Fruit fly (Drosophila melanogaster): ENCODE measurements around the gene CG15812.

The CG15812 gene

DNA sequence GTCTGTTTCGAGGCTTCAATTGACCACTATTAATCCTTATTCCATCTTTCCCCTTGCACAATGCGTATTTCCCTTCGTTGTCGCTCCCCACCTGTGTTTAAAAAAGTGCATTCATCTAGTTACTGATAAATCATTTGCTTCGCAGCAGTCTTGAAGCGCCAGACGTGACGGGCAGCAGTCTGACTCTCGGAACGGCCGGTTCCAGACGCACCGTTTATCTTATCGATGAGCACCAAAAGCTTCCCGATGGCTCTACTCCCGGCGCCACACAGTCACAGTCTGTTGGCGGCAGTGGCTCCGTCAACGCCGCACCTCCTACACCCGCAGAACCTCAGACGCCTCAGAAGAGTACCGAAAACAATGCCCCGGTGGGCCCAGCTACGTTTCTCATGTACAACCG, 24.3 kb downstream of the CG15812 start, which contains the start of gene CG42494:
Gene CG42494, plus strand, starts transcription at position 301 of the 400 bp plus-strand sequence.
- TF ChIP-seq CG15710 (tag; optimal IDR thresholded peaks at IDR 0.05) (no peak), CG32121 (GFP tag; IDR thresholded peaks at IDR 0.05) (no peak), Pif1A (GFP tag; optimal IDR thresholded peaks at IDR 0.05) (no peak), CG17806 (tag; optimal IDR thresholded peaks at IDR 0.05) (no peak), EcR (GFP tag; optimal IDR thresholded peaks at IDR 0.05) (no peak), CG10348 (GFP tag; IDR thresholded peaks at IDR 0.05) (no peak), gl (tag; optimal IDR thresholded peaks at IDR 0.05) (no peak), Snoo (tag; optimal IDR thresholded peaks at IDR 0.05) (no peak), CG12605 (GFP tag; IDR thresholded peaks at IDR 0.05) (no peak), CG9948 (tag; optimal IDR thresholded peaks at IDR 0.05) (no peak)

DNA sequence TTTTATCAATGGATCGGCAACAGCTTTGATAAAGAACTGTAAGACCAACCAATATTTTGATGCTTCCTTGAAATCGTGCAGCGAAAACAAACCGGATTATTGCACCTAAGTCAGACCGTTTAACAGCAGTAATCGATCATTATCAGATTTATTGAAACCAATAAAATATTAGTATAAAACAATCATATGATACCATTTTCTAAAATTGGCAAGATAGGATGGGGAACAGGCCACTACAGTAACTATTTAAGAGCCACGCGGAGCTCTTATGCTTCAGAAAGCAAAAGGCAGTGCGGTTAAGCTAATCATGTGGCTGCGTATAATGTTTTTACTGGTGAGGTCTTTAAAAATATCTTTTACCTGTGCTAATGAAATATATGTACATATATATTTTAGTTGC, 26.6 kb downstream of the CG15812 start, which contains the start of gene CG32284:
Gene CG32284, plus strand, starts transcription at position 301 of the 400 bp plus-strand sequence.
- TF ChIP-seq Pif1A (GFP tag; optimal IDR thresholded peaks at IDR 0.05) = no peak
- no peak for TF ChIP-seq Snoo (tag; optimal IDR thresholded peaks at IDR 0.05)
- TF ChIP-seq Ets98B (GFP tag; IDR thresholded peaks at IDR 0.05) = no peak
- TF ChIP-seq CG9948 (tag; optimal IDR thresholded peaks at IDR 0.05) = no peak
- no peak for TF ChIP-seq CG34367 (tag; optimal IDR thresholded peaks at IDR 0.05)
- TF ChIP-seq CG15710 (tag; optimal IDR thresholded peaks at IDR 0.05) = no peak
- no peak for TF ChIP-seq CG17806 (tag; optimal IDR thresholded peaks at IDR 0.05)
- TF ChIP-seq D1 (tag; optimal IDR thresholded peaks at IDR 0.05) = no peak
- TF ChIP-seq CG8301 (tag; optimal IDR thresholded peaks at IDR 0.05) = no peak
- no peak for TF ChIP-seq CG32121 (GFP tag; IDR thresholded peaks at IDR 0.05)
- TF ChIP-seq CG8159 (tag; optimal IDR thresholded peaks at IDR 0.05) = no peak
- no peak for TF ChIP-seq CG4496 (GFP tag; IDR thresholded peaks at IDR 0.05)
- no peak for TF ChIP-seq EcR (GFP tag; optimal IDR thresholded peaks at IDR 0.05)
- no peak for TF ChIP-seq fd96Ca (GFP tag; IDR thresholded peaks at IDR 0.05)

dm6 chr3L:3187263-3187662, 27.5 kb downstream of the CG15812 start, which contains the start of gene CG14957:
Gene CG14957, plus strand, starts transcription at chr3L:3187563.
- no peak for TF ChIP-seq CG34367 (tag; optimal IDR thresholded peaks at IDR 0.05)
- no peak for TF ChIP-seq gl (tag; optimal IDR thresholded peaks at IDR 0.05)
- TF ChIP-seq CG14655 (GFP tag; optimal IDR thresholded peaks at IDR 0.05) = no peak
- TF ChIP-seq CG8159 (tag; optimal IDR thresholded peaks at IDR 0.05) = no peak
- no peak for TF ChIP-seq rn (GFP tag; IDR thresholded peaks at IDR 0.05)
- TF ChIP-seq fd96Ca (GFP tag; IDR thresholded peaks at IDR 0.05) = no peak
- TF ChIP-seq Snoo (tag; optimal IDR thresholded peaks at IDR 0.05) = no peak
- no peak for TF ChIP-seq Pif1A (GFP tag; optimal IDR thresholded peaks at IDR 0.05)
- no peak for TF ChIP-seq CG12605 (GFP tag; IDR thresholded peaks at IDR 0.05)
- no peak for TF ChIP-seq CG15710 (tag; optimal IDR thresholded peaks at IDR 0.05)
- no peak for TF ChIP-seq D1 (tag; optimal IDR thresholded peaks at IDR 0.05)
- no peak for TF ChIP-seq CG17806 (tag; optimal IDR thresholded peaks at IDR 0.05)
- no peak for TF ChIP-seq Ets98B (GFP tag; IDR thresholded peaks at IDR 0.05)
- no peak for TF ChIP-seq CG9948 (tag; optimal IDR thresholded peaks at IDR 0.05)
- no peak for TF ChIP-seq CG10348 (GFP tag; IDR thresholded peaks at IDR 0.05)
- TF ChIP-seq CG13204 (GFP tag; optimal IDR thresholded peaks at IDR 0.05) = no peak

DNA sequence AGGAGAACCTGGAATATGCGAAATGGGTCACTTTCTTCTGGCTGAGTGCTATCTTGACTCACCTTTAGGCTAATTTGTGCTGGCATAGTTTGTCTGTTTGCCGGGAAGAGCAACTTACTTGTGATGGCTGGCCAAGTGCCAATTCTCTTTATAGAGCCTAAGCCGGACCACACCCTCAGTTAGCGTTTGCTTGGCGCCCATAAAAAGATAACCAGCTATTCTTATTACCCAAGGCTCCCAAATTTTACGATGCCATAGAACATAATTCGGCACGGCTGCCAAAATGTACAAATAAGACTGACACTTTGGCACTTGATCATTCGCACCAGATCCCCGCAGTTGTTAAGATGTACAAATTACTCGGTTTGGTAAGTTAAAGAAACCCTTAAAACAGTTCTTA, 29.9 kb downstream of the CG15812 start, which contains the start of the genes CG42525 and CG14958:
Gene CG42525, minus strand, starts transcription at position 101 of the 400 bp plus-strand sequence.
Gene CG14958, plus strand, starts transcription at position 332 of the 400 bp plus-strand sequence.
- TF ChIP-seq EcR (GFP tag; optimal IDR thresholded peaks at IDR 0.05) (no peak), CG8301 (tag; optimal IDR thresholded peaks at IDR 0.05) (no peak), rn (GFP tag; IDR thresholded peaks at IDR 0.05) (no peak), CG15710 (tag; optimal IDR thresholded peaks at IDR 0.05) (no peak), Snoo (tag; optimal IDR thresholded peaks at IDR 0.05) (no peak), fd96Ca (GFP tag; IDR thresholded peaks at IDR 0.05) (no peak), CG9948 (tag; optimal IDR thresholded peaks at IDR 0.05) (no peak), D1 (tag; optimal IDR thresholded peaks at IDR 0.05) (no peak), CG17806 (tag; optimal IDR thresholded peaks at IDR 0.05) (no peak), CG10348 (GFP tag; IDR thresholded peaks at IDR 0.05) (no peak), CG32121 (GFP tag; IDR thresholded peaks at IDR 0.05) (no peak), CG12605 (GFP tag; IDR thresholded peaks at IDR 0.05) (no peak), Pif1B (GFP tag; optimal IDR thresholded peaks at IDR 0.05) (no peak), gl (tag; optimal IDR thresholded peaks at IDR 0.05) (no peak), CG34367 (tag; optimal IDR thresholded peaks at IDR 0.05) (no peak), CG8159 (tag; optimal IDR thresholded peaks at IDR 0.05) (no peak), CG14655 (GFP tag; optimal IDR thresholded peaks at IDR 0.05) (no peak), Ets98B (GFP tag; IDR thresholded peaks at IDR 0.05) (no peak), CG13204 (GFP tag; optimal IDR thresholded peaks at IDR 0.05) (no peak)

dm6 chr3L:3192333-3192894, 32.6 kb downstream of the CG15812 start, which contains the start of gene CG14965:
Gene CG14965, minus strand, starts transcription at chr3L:3192491.
- TF ChIP-seq CG15710 (tag; optimal IDR thresholded peaks at IDR 0.05) (no peak), rn (GFP tag; IDR thresholded peaks at IDR 0.05) (no peak), CG8301 (tag; optimal IDR thresholded peaks at IDR 0.05) (no peak), D1 (tag; optimal IDR thresholded peaks at IDR 0.05) (no peak), CG10348 (GFP tag; IDR thresholded peaks at IDR 0.05) (no peak), Snoo (tag; optimal IDR thresholded peaks at IDR 0.05) (no peak)

- peak; percentile 97 for TF ChIP-seq Snoo (tag; optimal IDR thresholded peaks at IDR 0.05)
- TF ChIP-seq CG4496 (GFP tag; IDR thresholded peaks at IDR 0.05) = peak; percentile 95
- TF ChIP-seq rn (GFP tag; IDR thresholded peaks at IDR 0.05) = no peak
- TF ChIP-seq CG8301 (tag; optimal IDR thresholded peaks at IDR 0.05) = no peak
- TF ChIP-seq fd96Ca (GFP tag; IDR thresholded peaks at IDR 0.05) = peak; percentile 72; the same call in 2 of the 3 replicates
- no peak for TF ChIP-seq CG10348 (GFP tag; IDR thresholded peaks at IDR 0.05)
- peak; percentile 58 for TF ChIP-seq CG9948 (tag; optimal IDR thresholded peaks at IDR 0.05)
- TF ChIP-seq CG13204 (GFP tag; optimal IDR thresholded peaks at IDR 0.05) = peak; percentile 95
- peak; percentile 76 for TF ChIP-seq CG15710 (tag; optimal IDR thresholded peaks at IDR 0.05)
- TF ChIP-seq CG34367 (tag; optimal IDR thresholded peaks at IDR 0.05) = peak; percentile 89
- TF ChIP-seq Pif1A (GFP tag; optimal IDR thresholded peaks at IDR 0.05) = peak; percentile 96
- TF ChIP-seq Ets98B (GFP tag; IDR thresholded peaks at IDR 0.05) = peak; percentile 94
- peak; percentile 92 for TF ChIP-seq Pif1B (GFP tag; optimal IDR thresholded peaks at IDR 0.05)
- TF ChIP-seq CG8159 (tag; optimal IDR thresholded peaks at IDR 0.05) = peak; percentile 72
- no peak for TF ChIP-seq D1 (tag; optimal IDR thresholded peaks at IDR 0.05)
- TF ChIP-seq EcR (GFP tag; optimal IDR thresholded peaks at IDR 0.05) = peak; percentile 22
- TF ChIP-seq CG17806 (tag; optimal IDR thresholded peaks at IDR 0.05) = peak; percentile 65
- TF ChIP-seq CG12605 (GFP tag; IDR thresholded peaks at IDR 0.05) = peak; percentile 94
- no peak for TF ChIP-seq CG14655 (GFP tag; optimal IDR thresholded peaks at IDR 0.05)
- TF ChIP-seq CG32121 (GFP tag; IDR thresholded peaks at IDR 0.05) = peak; percentile 87
- TF ChIP-seq gl (tag; optimal IDR thresholded peaks at IDR 0.05) = peak; percentile 95
Observed at dm6 chr3L:3192912-3193311, 33.1 kb downstream of the CG15812 start, which contains the start of gene Hsp83. Gene Hsp83, plus strand, starts transcription at chr3L:3192969.

Measured in whole organism, pupa.